Fruit fly (Drosophila melanogaster): ENCODE data around the gene CG8003.

Gene CG8003

DNA sequence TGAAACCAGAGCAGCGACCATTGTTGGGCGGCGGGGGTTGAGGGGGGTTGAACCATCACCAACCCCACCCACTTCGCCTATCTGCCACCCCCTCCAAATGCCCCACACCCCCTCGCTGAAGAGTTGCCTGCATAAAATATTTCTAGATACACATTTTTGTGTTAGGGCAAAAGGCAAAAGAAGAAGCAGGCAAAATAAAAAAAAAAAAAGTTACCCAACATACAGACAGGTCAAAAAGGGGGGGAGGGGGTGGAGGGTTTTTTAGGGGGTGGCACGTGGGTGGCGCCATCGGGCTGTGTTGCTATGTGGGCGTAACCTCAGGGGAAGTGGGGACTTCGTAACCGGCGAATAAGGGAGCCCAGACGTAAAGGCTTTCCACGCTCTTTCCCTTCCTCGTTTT, 11.3 kb downstream of the CG8003 start:
- TF ChIP-seq CG8478 (optimal IDR thresholded peaks at IDR 0.05) (no peak), CTCF (optimal IDR thresholded peaks at IDR 0.05) (no peak)

DNA sequence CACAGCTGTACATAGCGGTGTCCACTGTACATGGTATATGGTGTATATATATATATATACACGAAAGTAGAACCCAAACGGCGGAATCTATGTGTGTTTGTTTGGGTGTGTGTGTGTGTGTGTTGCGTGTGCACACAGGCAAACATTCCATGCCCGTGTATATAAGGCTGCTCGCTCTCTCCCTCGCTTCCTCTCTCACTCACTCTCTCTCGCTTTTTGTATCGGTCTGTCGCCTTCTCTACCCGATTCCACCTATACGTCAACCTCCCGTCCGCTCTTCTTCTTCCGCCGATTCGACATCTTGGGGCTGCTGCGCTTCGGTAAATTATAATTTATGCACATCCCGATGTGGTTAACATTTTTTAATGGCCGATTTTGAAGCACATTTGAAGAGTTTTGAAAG, 12.9 kb downstream of the CG8003 start:
- TF ChIP-seq CG8478 (optimal IDR thresholded peaks at IDR 0.05) (no peak), CTCF (optimal IDR thresholded peaks at IDR 0.05) (no peak)

DNA sequence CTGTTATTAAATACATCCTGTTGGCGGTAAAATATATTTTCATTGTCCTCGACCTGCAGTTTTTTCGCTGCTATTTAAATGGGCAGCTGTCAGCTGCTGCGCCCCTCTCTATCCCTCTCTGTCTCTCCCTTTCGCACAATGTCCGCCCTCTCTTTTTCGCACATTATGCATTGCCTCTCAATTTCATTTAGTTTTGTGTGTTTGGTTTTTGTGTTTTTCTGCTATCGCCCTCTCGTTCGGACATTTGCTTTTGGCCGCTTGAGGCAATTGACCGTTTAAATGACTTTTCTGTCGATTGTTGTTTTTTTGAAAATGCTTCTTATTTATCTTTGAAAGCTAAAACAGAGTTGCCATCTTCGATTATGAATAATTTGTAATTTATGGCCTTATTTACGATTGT, 13.7 kb downstream of the CG8003 start:
- TF ChIP-seq CG8478 (optimal IDR thresholded peaks at IDR 0.05), result no peak
- TF ChIP-seq CTCF (optimal IDR thresholded peaks at IDR 0.05), result no peak

DNA sequence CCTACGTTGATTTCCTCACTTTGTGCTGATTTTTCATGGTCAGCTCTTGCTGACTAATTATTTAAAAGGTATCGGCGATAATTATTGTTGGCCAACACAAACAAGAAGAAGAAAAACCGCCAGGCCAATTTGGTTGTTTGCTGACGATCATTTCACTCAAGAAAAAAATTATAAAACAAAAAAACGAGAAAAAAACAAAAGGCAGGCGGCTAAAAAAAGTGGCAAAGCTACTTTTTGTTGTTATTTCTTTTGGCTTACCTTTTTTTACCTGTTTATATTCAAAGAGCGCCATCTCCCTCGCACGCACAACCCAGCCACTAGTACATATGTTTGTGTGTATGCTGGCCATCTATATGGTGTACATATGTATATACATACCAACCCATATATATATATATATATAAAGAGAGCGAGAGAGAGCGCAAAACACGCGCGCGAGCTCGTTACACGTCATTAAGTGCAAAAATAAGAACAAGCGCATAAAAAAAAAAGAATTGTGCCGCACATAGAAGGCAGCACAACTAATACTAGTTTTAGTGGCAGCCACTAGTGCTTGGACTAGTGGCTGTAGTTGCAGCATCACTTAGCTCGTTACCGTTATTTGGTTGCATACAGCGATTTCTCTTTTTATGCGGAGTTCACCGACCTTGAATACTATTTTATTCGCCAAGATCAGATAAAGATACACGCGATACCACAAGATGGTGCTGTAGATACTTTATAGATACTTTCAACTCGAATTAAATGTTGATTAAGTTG, 14.5 kb downstream of the CG8003 start:
- TF ChIP-seq CTCF (optimal IDR thresholded peaks at IDR 0.05) (no peak), CG8478 (optimal IDR thresholded peaks at IDR 0.05) (no peak)

DNA sequence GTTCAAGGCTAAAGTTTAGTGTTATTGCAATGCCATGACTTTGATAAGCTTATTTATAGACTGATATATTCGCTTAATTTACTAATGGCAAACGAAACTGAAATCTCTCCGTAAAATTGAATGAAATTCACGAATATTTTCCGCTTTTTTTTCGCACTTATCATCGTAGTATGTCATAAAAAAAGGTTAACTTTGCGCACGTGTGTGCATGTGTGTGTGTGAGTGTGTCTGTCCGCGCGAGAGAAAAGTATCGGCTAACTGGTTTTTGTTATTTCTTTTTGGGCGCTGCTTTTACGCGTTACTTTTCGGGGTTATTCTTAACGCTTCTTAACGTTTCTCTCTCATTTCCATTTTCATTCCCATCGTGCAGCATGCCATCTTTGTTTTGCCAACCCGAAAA, 16.5 kb downstream of the CG8003 start:
- TF ChIP-seq CTCF (optimal IDR thresholded peaks at IDR 0.05), result no peak
- TF ChIP-seq CG8478 (optimal IDR thresholded peaks at IDR 0.05), result no peak

DNA sequence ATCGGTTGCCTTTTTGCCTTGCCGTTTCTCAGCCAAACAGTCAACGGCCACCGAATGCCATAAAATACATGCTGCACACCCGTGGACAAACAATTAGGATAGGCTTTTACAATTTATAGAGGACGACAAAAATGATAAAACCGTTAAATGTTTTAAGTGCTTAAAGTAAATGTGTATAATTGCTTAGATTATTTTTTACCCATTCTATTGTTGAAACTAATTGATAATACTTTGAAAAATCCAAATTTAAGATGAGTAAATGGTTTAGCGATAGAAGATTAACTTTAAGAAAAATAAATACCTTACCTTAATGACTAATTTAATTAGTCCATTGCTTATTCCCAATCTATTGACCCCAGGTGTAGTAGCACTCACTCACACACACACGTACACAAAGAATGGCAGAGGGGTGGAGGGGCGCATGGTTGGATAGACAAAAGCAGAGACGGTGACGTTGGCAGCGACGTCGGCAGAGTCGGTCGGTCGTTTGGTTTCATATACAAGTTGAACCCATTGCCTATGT, 17.3 kb downstream of the CG8003 start:
- no peak for TF ChIP-seq CTCF (optimal IDR thresholded peaks at IDR 0.05)
- no peak for TF ChIP-seq CG8478 (optimal IDR thresholded peaks at IDR 0.05)

DNA sequence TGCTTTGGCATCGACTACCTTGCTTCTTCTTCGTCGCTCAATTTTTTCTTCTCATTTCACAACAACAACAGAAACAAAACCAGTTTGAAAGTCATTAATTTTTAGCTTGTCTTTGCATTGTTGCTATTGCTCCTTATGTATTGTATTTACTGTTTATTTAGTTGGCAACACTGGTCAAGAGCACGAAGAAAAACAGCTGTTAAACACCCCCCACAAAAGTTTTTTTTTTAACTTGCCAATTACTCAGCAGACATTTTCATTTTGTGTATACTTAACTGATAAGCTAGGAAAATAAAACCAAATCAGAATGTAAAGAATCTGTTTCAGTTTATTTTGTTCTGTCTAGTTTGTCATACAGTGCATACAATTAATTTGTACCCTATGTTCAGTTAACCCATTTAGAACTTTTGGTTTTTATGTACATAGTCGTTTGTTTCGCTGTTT, 18.5 kb downstream of the CG8003 start:
- TF ChIP-seq CG8478 (optimal IDR thresholded peaks at IDR 0.05), result no peak
- TF ChIP-seq CTCF (optimal IDR thresholded peaks at IDR 0.05), result no peak

DNA sequence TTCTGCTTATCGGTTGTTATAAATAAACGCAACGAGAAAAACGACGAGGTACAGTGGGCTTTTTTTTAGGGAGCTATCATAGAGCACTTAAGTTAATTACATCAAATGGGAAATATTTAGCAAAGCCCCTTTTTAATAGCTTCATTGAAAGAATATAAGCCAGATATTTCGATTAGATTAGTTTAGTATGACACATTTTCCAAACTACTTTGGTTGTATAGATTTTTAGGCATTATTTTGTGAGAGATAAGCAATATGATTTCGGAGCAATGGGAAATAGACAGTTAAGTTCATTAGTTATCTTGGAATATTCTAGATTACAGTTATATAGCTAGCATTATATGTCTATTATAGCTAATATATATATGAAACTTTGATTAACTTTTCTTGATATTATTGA, 18.9 kb downstream of the CG8003 start:
- TF ChIP-seq CG8478 (optimal IDR thresholded peaks at IDR 0.05) (no peak), CTCF (optimal IDR thresholded peaks at IDR 0.05) (no peak)

DNA sequence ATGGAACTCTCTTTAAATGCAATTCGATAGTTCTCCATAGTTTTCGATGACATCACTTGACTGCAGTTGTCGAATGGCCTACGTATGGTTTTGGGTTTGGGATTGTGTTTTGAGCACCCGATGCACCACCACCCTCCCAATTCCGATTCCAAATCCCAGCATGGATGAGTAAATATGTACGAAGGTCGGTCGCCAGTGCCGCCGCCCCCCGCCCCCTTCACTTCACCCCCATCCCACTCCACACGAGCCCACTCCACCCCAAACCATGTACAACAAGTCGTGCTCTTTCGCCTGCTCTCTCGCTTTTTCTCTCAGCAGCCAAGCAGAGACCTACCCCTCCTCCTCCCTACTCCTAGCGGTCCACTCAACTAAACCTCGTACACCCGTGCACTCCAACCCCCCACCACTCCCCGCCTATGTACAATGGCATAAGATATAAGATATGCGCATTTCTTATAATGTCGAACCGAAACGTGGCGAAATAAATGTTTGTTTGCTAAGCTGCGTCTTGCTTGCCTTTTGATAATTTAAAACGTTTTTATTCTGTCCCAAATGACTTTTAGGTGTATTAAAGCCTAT, 19.5 kb downstream of the CG8003 start:
- TF ChIP-seq CG8478 (optimal IDR thresholded peaks at IDR 0.05), result no peak
- no peak for TF ChIP-seq CTCF (optimal IDR thresholded peaks at IDR 0.05)

DNA sequence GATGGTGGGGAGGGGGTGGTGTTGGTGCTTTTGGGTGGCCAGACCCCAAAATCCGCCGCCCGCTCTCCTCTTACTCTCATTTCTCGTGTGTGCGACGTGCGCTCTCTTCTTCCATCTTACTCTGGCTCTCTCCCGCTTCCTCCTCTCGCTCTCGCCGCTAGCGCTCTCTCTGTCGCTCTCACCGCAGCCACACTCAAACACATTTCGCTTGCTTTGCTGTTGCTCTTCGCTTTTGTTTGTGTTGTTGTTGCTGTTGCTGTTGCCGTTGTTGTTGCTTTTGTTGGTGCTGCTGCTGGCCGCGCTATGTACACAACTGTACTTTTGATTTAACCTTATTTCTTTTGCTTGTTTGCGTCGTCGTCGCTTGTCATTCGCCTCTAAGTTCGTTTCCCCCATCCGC, 20.5 kb downstream of the CG8003 start:
- TF ChIP-seq CTCF (optimal IDR thresholded peaks at IDR 0.05) (no peak), CG8478 (optimal IDR thresholded peaks at IDR 0.05) (no peak)

DNA sequence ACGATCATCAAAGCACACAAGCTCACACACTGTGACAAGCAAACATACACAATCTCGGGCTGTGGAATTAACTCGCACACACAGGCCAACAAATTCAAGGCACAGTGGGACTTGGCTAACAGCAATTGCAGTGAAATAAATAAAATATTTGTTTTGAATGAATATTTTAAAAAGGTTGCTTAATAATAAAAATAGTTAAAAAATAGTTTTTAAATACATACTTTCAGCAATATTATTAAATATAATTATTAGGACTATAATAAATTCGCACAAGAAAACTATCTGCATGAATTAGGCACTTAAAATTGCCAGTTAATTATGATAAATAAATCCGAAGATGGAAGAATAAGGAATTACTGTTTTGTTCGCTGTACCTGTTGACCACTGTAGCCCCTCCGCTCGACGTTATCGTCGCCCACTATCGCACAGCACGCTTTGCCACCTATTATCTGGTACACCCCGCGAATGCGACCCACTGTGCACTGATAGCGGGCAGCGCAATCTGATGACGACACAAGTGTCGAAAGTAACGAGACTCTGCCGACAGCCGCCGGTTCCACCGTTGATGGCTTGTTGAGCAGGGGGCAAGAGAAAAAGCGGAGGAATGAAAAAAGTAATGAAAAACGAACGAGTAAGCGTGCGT, 21.6 kb downstream of the CG8003 start:
- TF ChIP-seq CTCF (optimal IDR thresholded peaks at IDR 0.05) (no peak), CG8478 (optimal IDR thresholded peaks at IDR 0.05) (no peak)

DNA sequence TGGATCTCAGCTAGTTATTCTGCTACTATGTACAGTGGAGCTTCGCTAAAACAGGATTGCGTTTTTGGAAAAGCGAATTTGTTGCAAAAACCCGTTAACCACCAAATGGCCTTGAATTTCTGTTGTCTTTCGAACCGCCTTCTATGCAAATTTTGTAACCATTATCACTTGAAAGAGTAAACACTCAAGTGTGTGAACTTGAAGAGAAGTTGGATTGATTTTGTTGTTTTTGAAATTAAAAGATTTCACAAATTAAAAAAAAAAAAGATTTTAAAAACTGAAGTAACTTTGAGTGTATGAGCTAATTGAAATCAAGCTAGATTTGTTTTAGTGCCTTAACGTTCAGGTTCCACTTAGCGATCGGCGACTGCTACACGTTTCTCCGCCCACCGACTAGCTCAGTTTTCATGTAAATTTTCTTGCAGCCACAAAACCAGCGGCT, 22.6 kb downstream of the CG8003 start:
- TF ChIP-seq CTCF (optimal IDR thresholded peaks at IDR 0.05) (no peak), CG8478 (optimal IDR thresholded peaks at IDR 0.05) (no peak)

DNA sequence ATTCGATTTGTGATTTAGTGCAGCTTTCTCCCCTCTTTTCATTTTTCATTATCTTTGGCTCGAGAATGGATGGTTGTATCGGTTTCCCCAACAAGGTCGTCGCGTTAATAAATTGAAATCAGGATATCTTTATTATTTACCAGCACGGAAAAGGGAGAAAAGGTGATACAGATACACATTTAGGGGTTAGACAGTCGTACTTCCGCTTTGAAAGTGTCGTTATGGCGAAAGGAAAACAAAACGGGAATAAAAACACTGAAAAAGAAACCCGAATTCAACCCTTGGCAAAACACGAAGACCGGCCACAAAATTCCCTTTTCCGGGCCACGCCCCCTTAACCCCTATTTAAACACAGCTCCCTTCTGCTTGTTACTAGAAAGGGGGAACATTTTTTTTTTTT, 23.2 kb downstream of the CG8003 start:
- TF ChIP-seq CTCF (optimal IDR thresholded peaks at IDR 0.05), result no peak
- TF ChIP-seq CG8478 (optimal IDR thresholded peaks at IDR 0.05), result no peak

DNA sequence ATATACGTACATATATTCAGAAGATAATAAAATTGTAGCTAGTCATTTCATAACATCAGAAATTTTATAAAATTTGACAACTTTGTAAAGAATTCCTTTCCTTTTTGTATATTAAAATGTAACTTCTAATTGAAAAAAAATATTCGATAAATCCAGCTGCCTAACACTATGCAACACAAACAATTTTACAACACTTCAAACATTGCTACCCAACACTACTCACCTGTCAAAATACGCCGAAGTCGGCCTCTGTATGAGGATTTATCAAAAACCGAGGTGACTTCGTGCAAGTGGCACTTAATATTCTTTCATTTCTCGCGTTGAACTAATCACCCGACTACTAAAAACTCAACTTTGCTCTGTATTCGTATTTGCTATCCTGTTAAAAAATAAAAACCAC, 25.4 kb downstream of the CG8003 start:
- TF ChIP-seq CG8478 (optimal IDR thresholded peaks at IDR 0.05) (no peak), CTCF (optimal IDR thresholded peaks at IDR 0.05) (no peak)

DNA sequence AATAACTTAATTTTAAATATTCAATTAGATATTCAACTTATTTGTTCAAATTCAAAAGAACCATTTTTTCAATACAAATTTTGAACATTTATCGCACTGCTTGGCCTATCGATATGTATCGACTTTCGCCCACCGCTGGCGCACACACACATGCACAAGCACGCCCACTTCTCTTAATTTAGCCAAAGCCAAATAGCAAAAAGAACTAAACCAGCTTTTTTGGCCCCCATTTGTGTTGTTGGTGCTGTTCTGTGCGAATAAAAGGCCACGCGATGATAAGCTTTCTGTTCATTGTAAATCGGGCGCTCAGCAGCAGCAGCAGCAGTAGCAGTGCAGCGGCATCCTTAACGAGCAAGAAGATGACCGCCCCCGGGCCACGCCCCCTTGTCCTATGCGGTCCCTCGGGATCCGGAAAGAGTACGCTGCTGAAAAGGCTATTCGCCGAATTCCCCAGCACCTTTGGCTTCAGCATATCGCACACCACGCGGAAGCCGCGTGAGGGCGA, 29.7 kb downstream of the CG8003 start, which contains the start of gene CG11811:
CG11811 (plus strand) TSS at position 121 of the 505 bp plus-strand sequence.
- TF ChIP-seq CTCF (optimal IDR thresholded peaks at IDR 0.05), result no peak
- no peak for TF ChIP-seq CG8478 (optimal IDR thresholded peaks at IDR 0.05)

Measured in S2 (cell line).